Worm (Caenorhabditis elegans): ENCODE data around the gene srh-20.

Gene srh-20

ce11 chrV:4935096-4935495, 10.4 kb downstream of the srh-20 start:
- no peak for TF ChIP-seq klf-2 (GFP tag; conservative IDR thresholded peaks at IDR 0.05)

- no peak for TF ChIP-seq ref-1 (GFP tag; conservative IDR thresholded peaks at IDR 0.05)
- TF ChIP-seq ztf-23 (GFP tag; IDR thresholded peaks at IDR 0.05): no peak
- no peak for TF ChIP-seq T22C8.4 (GFP tag; IDR thresholded peaks at IDR 0.05)
- no peak for TF ChIP-seq med-1 (GFP tag; optimal IDR thresholded peaks at IDR 0.05; ENCODE audit: insufficient read depth)
- TF ChIP-seq cog-1 (tag; optimal IDR thresholded peaks at IDR 0.05): no peak
- no peak for TF ChIP-seq ztf-29 (GFP tag; IDR thresholded peaks at IDR 0.05)
- TF ChIP-seq flt-1 (GFP tag; IDR thresholded peaks at IDR 0.05): no peak
- TF ChIP-seq tab-1 (GFP tag; IDR thresholded peaks at IDR 0.05): no peak
- no peak for TF ChIP-seq klf-2 (GFP tag; conservative IDR thresholded peaks at IDR 0.05)
Observed at ce11 chrV:4937337-4937736, 12.6 kb downstream of the srh-20 start.

DNA sequence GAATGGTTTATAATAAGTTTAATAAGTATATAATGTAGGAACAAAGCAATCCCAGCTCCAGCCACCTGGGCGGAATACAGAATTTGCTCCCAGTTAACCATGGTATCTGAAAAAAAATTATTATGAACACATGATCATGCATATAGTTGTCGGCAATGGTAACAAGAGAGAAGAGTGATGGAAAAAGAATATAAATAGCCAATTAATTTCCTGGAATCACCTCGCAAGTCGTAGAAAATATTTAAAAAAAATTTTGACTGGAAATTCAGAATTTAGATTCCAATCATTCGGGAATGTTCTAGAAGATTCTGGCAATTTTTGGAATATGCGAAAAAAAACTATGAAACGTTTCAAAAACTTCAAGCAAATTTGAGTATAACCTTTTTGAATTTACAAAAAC, 19.5 kb downstream of the srh-20 start, which contains the start of gene str-211:
Gene str-211, minus strand, starts transcription at position 101 of the 400 bp plus-strand sequence.
- TF ChIP-seq ref-1 (GFP tag; conservative IDR thresholded peaks at IDR 0.05) (no peak), flt-1 (GFP tag; IDR thresholded peaks at IDR 0.05) (no peak), ztf-29 (GFP tag; IDR thresholded peaks at IDR 0.05) (no peak), med-1 (GFP tag; optimal IDR thresholded peaks at IDR 0.05; ENCODE audit: insufficient read depth) (no peak), klf-2 (GFP tag; conservative IDR thresholded peaks at IDR 0.05) (no peak), tab-1 (GFP tag; IDR thresholded peaks at IDR 0.05) (no peak), ztf-23 (GFP tag; IDR thresholded peaks at IDR 0.05) (no peak), T22C8.4 (GFP tag; IDR thresholded peaks at IDR 0.05) (no peak), cog-1 (tag; optimal IDR thresholded peaks at IDR 0.05) (no peak)

ce11 chrV:4948635-4949034, 23.9 kb downstream of the srh-20 start, which contains the start of gene str-209:
str-209 (plus strand) TSS chrV:4948935.
- TF ChIP-seq cog-1 (tag; optimal IDR thresholded peaks at IDR 0.05): no peak
- TF ChIP-seq flt-1 (GFP tag; IDR thresholded peaks at IDR 0.05): no peak
- TF ChIP-seq tab-1 (GFP tag; IDR thresholded peaks at IDR 0.05): no peak
- TF ChIP-seq ztf-23 (GFP tag; IDR thresholded peaks at IDR 0.05): no peak
- no peak for TF ChIP-seq ztf-29 (GFP tag; IDR thresholded peaks at IDR 0.05)
- no peak for TF ChIP-seq ref-1 (GFP tag; conservative IDR thresholded peaks at IDR 0.05)
- TF ChIP-seq med-1 (GFP tag; optimal IDR thresholded peaks at IDR 0.05; ENCODE audit: insufficient read depth): no peak
- no peak for TF ChIP-seq klf-2 (GFP tag; conservative IDR thresholded peaks at IDR 0.05)
- no peak for TF ChIP-seq T22C8.4 (GFP tag; IDR thresholded peaks at IDR 0.05)

ce11 chrV:4951434-4951833, 26.7 kb downstream of the srh-20 start, which contains the start of gene str-207:
str-207 (plus strand) TSS chrV:4951734.
- TF ChIP-seq med-1 (GFP tag; optimal IDR thresholded peaks at IDR 0.05; ENCODE audit: insufficient read depth) (no peak), tab-1 (GFP tag; IDR thresholded peaks at IDR 0.05) (no peak), ztf-29 (GFP tag; IDR thresholded peaks at IDR 0.05) (no peak), klf-2 (GFP tag; conservative IDR thresholded peaks at IDR 0.05) (no peak), ref-1 (GFP tag; conservative IDR thresholded peaks at IDR 0.05) (no peak), ztf-23 (GFP tag; IDR thresholded peaks at IDR 0.05) (no peak), flt-1 (GFP tag; IDR thresholded peaks at IDR 0.05) (no peak), T22C8.4 (GFP tag; IDR thresholded peaks at IDR 0.05) (no peak), cog-1 (tag; optimal IDR thresholded peaks at IDR 0.05) (no peak)

DNA sequence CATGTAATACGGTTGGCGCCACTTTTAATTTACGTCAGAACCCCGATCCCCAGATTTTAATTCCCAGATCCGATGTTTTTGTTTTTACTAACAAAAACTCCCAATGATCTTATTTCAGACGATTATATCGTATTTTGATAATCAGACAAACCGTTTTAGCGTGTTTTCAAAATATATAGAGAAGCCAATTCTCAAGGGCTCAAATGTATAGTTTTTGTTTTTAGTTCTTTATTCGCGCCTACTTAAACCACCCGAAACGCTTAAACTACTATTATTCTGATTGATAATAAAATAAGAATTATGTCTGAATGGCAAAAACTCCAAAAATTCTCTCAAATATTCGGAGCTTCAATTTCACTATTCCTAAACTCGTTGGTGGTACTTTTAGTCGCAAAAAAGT, 31.8 kb downstream of the srh-20 start, which contains the start of gene str-208:
Gene str-208, plus strand, starts transcription at position 301 of the 400 bp plus-strand sequence.
- TF ChIP-seq ztf-23 (GFP tag; IDR thresholded peaks at IDR 0.05): no peak
- TF ChIP-seq klf-2 (GFP tag; conservative IDR thresholded peaks at IDR 0.05): no peak
- TF ChIP-seq med-1 (GFP tag; optimal IDR thresholded peaks at IDR 0.05; ENCODE audit: insufficient read depth): no peak

DNA sequence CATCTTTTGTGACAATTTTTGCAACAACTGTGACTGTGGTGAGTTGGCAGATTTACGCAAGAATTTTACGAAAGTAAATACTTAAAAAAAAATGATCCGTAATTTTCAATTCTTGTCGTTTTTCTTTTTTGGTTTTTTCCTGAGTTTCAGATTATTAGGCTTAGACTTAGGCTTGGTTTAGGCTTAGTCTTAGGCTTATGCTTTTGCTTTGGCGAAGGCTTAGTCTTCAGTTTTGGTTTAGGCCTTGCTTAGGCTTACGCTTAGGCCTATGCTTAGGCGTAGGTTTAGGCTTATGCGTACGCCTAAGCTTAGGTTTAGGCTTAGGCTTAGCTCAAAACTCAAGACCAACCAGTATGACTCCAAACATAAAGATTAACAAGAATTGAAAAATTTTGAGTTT, 32.9 kb downstream of the srh-20 start:
- TF ChIP-seq cog-1 (tag; optimal IDR thresholded peaks at IDR 0.05): no peak
- TF ChIP-seq klf-2 (GFP tag; conservative IDR thresholded peaks at IDR 0.05): no peak
- TF ChIP-seq ztf-23 (GFP tag; IDR thresholded peaks at IDR 0.05): no peak
- TF ChIP-seq flt-1 (GFP tag; IDR thresholded peaks at IDR 0.05): no peak
- no peak for TF ChIP-seq ztf-29 (GFP tag; IDR thresholded peaks at IDR 0.05)
- TF ChIP-seq ref-1 (GFP tag; conservative IDR thresholded peaks at IDR 0.05): no peak
- no peak for TF ChIP-seq T22C8.4 (GFP tag; IDR thresholded peaks at IDR 0.05)
- no peak for TF ChIP-seq med-1 (GFP tag; optimal IDR thresholded peaks at IDR 0.05; ENCODE audit: insufficient read depth)
- TF ChIP-seq tab-1 (GFP tag; IDR thresholded peaks at IDR 0.05): no peak

ce11 chrV:4960686-4961085, 36.0 kb downstream of the srh-20 start:
- TF ChIP-seq T22C8.4 (GFP tag; IDR thresholded peaks at IDR 0.05) (no peak), klf-2 (GFP tag; conservative IDR thresholded peaks at IDR 0.05) (0 out of 2 replicates have a peak, but pooled peaks have one; percentile 22)

DNA sequence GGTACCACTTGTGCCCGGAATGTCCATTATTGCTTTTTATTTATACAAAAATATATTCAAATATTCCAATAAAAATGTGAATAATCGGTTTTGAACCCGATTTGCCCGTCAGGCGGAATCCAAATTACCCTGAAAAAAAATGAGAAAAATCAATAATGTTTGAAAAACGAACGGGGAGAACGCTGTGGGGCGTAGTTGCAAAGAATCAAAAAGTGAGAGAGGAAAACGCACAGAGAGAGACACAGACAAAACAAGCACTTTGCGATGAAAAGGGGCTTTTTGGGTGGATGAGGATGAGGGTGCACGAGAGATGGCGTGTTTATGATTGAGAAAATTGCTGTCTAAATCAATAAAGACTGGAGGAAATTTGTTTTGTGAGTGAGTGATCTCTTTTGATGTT, 38.2 kb downstream of the srh-20 start, which contains the start of gene tam-1:
Gene tam-1, minus strand, starts transcription at position 135 of the 400 bp plus-strand sequence.
- TF ChIP-seq cog-1 (tag; optimal IDR thresholded peaks at IDR 0.05) (no peak), ztf-23 (GFP tag; IDR thresholded peaks at IDR 0.05) (no peak), ztf-29 (GFP tag; IDR thresholded peaks at IDR 0.05) (0 out of 2 replicates have a peak, but pooled peaks have one; percentile 9), klf-2 (GFP tag; conservative IDR thresholded peaks at IDR 0.05) (no peak), T22C8.4 (GFP tag; IDR thresholded peaks at IDR 0.05) (peak; percentile 50; the same call in 1 of the 2 replicates)

- TF ChIP-seq ref-1 (GFP tag; conservative IDR thresholded peaks at IDR 0.05) (no peak), klf-2 (GFP tag; conservative IDR thresholded peaks at IDR 0.05) (no peak), T22C8.4 (GFP tag; IDR thresholded peaks at IDR 0.05) (no peak), tab-1 (GFP tag; IDR thresholded peaks at IDR 0.05) (no peak), cog-1 (tag; optimal IDR thresholded peaks at IDR 0.05) (no peak)
Observed at ce11 chrV:4963606-4964005, 38.9 kb downstream of the srh-20 start.
